Worm (Caenorhabditis elegans) whole organism, young adult: ENCODE data around the gene C01G12.3.

Source experiments
- F10E7.11 ChIP-seq: sonication (generic microtip); optimal IDR thresholded peaks from 2 replicates; lab custom pipeline; 2017; ENCODE audit warnings: mild to moderate bottlenecking, missing genetic modification characterization, moderate library complexity, missing compliant biosample characterization
- F33H1.4 ChIP-seq: fragments of 200-800 bp; sonication (Bioruptor generic); IDR thresholded peaks from 2 replicates; pipeline ENCODE4 v1.3.6; 2022; ENCODE audit warnings: missing genetic modification reagents, missing genetic modification characterization, missing compliant biosample characterization
- ama-1 ChIP-seq, 3 experiments: fragments of 150-350 bp in 1 of 3; sonication (generic microtip) in 2 of 3; optimal IDR thresholded peaks; 2 replicates each; lab custom pipeline; 2014 to 2018; ENCODE audit warnings: missing biosample characterization in 2 of 3, missing genetic modification characterization in 2 of 3, missing genetic modification reagents in 2 of 3
- rec-8 ChIP-seq, 2 experiments: sonication (generic microtip); optimal IDR thresholded peaks; 2 replicates each; lab custom pipeline; 2016; ENCODE audit warnings: mild to moderate bottlenecking in 2 of 2, missing genetic modification characterization in 2 of 2, missing genetic modification reagents in 2 of 2, missing genotype in 2 of 2, missing biosample characterization in 1 of 2, missing compliant biosample characterization in 1 of 2, moderate library complexity in 1 of 2
- tlf-1 ChIP-seq: fragments of 200-800 bp; sonication (Bioruptor generic); optimal IDR thresholded peaks from 2 replicates; lab custom pipeline; 2018; ENCODE audit warnings: mild to moderate bottlenecking, missing genetic modification characterization, missing compliant biosample characterization
- unc-62 ChIP-seq: fragments of 150-350 bp; optimal IDR thresholded peaks from 2 replicates; lab custom pipeline; 2014; ENCODE audit warnings: missing biosample characterization, missing genetic modification reagents, missing genetic modification characterization

- TF ChIP-seq tlf-1 (GFP tag; lab: Kevin White, UChicago) (no peak), F10E7.11 (no peak), rec-8 (tag; optimal IDR thresholded peaks at IDR 0.05; lab: Kevin White, UChicago) (no peak), F33H1.4 (GFP tag; lab: Robert Waterston, UW) (no peak), ama-1 (optimal IDR thresholded peaks at IDR 0.05; lab: Kevin White, UChicago) (no peak), ama-1 (GFP tag; optimal IDR thresholded peaks at IDR 0.05; lab: Kevin White, UChicago) (no peak), unc-62 (GFP tag; lab: Kevin White, UChicago) (no peak)
These were observed 36.1 kb upstream of the C01G12.3 start for ce11 chrII:14618158-14618557.
